Fruit fly (Drosophila melanogaster) whole organism, embryonic: ENCODE results near the gene Cbl.

Experiments used
- Abd-B ChIP-seq: fragments of 200-800 bp; sonication (Bioruptor generic); optimal IDR thresholded peaks from 2 replicates; lab custom pipeline; 2018; ENCODE audit warnings: missing biosample characterization, mild to moderate bottlenecking, missing genetic modification characterization, moderate library complexity
- B-H1 ChIP-seq: fragments of 200-800 bp; sonication (Bioruptor generic); IDR thresholded peaks from 3 replicates; pipeline ENCODE4 v1.3.6; 2022; ENCODE audit warnings: missing biosample characterization, missing genetic modification characterization
- CG10462 ChIP-seq: fragments of 200-800 bp; sonication (Bioruptor generic); optimal IDR thresholded peaks from 2 replicates; lab custom pipeline; 2016; ENCODE audit warnings: missing biosample characterization, missing genetic modification characterization
- CG15696 ChIP-seq: fragments of 200-800 bp; sonication (Bioruptor generic); optimal IDR thresholded peaks from 2 replicates; lab custom pipeline; 2019; ENCODE audit warnings: missing biosample characterization, mild to moderate bottlenecking, missing genetic modification characterization, moderate library complexity
- CG6175 ChIP-seq: fragments of 200-800 bp; sonication (Bioruptor generic); IDR thresholded peaks from 3 replicates; pipeline ENCODE4 v1.3.6; 2022; ENCODE audit warnings: missing biosample characterization, missing genetic modification characterization
- Hr51 ChIP-seq, 2 experiments: fragments of 200-800 bp; sonication (Bioruptor generic); optimal IDR thresholded peaks; 2 replicates in 1 of 2; 3 replicates in 1 of 2; lab custom pipeline; 2016 to 2018; ENCODE audit warnings: missing biosample characterization in 2 of 2, missing genetic modification characterization in 2 of 2, mild to moderate bottlenecking in 1 of 2, moderate library complexity in 1 of 2
- Lim3 ChIP-seq: fragments of 200-800 bp; sonication (Bioruptor generic); IDR thresholded peaks from 2 replicates; pipeline ENCODE4 v1.3.6; 2022; ENCODE audit warnings: missing biosample characterization, missing genetic modification characterization
- bigmax ChIP-seq: fragments of 200-800 bp; sonication (Bioruptor generic); optimal IDR thresholded peaks from 2 replicates; lab custom pipeline; 2018; ENCODE audit warnings: missing biosample characterization, mild to moderate bottlenecking, missing genetic modification characterization
- gsb ChIP-seq: fragments of 200-800 bp; sonication (Bioruptor generic); IDR thresholded peaks from 2 replicates; pipeline ENCODE4 v1.3.6; 2022; ENCODE audit warnings: missing biosample characterization, missing genetic modification characterization
- jumu ChIP-seq: fragments of 200-800 bp; sonication (Bioruptor generic); optimal IDR thresholded peaks from 3 replicates; lab custom pipeline; 2016; ENCODE audit warnings: missing biosample characterization, missing genetic modification characterization
- nom ChIP-seq: fragments of 200-800 bp; sonication (Bioruptor generic); optimal IDR thresholded peaks from 2 replicates; lab custom pipeline; 2017; ENCODE audit warnings: missing biosample characterization, missing genetic modification characterization, mild to moderate bottlenecking, moderate library complexity, missing genetic modification reagents
- pan ChIP-seq, 4 experiments: fragments of >200 bp in 3 of 4; fragments of 200-800 bp in 1 of 4; sonication (Bioruptor generic) in 1 of 4; optimal IDR thresholded peaks in 3 of 4; IDR thresholded peaks in 1 of 4; 2 replicates each; pipeline versions ENCODE4 v1.3.6 to Lab custom; 2017 to 2022; ENCODE audit warnings: missing biosample characterization in 2 of 4, missing genetic modification characterization in 2 of 4, mixed read lengths in 1 of 4
- pho ChIP-seq: fragments of 200-800 bp; sonication (Bioruptor generic); optimal IDR thresholded peaks from 2 replicates; lab custom pipeline; 2016; ENCODE audit warnings: missing biosample characterization, missing genetic modification characterization
- slbo ChIP-seq: fragments of 200-800 bp; sonication (Bioruptor generic); IDR thresholded peaks from 2 replicates; pipeline ENCODE4 v1.3.6; 2022; ENCODE audit warnings: missing biosample characterization, missing genetic modification characterization

DNA sequence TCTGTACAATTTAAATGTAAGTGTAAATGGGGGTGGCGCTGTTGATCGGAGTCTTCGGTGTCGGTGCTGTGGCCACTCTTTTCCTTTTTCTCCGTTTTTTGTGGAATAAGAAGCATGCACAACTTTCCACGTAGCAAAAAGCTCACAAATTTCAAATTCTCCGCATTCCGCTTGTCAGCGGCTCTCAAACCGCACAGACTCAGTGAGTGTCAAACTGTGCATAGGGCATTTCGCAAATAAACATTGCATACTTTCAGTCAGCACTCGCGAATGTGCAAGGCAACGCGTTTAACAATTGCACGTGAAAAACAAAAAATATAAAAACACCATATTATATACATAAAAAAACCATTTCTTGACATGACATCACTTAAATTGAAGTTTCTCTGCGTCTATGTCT is 29.8 kb upstream of the Cbl start:
- TF ChIP-seq slbo (GFP tag; lab: Robert Waterston, UW): no peak
- no peak for TF ChIP-seq nom (GFP tag; lab: Kevin White, UChicago)
- TF ChIP-seq Abd-B (GFP tag; lab: Kevin White, UChicago): no peak
- no peak for TF ChIP-seq pho (GFP tag; lab: Kevin White, UChicago)
- TF ChIP-seq Hr51 (GFP tag; optimal IDR thresholded peaks at IDR 0.05; lab: Kevin White, UChicago): no peak
- no peak for TF ChIP-seq CG15696 (tag; lab: Kevin White, UChicago)
- TF ChIP-seq jumu (GFP tag; lab: Kevin White, UChicago): no peak
- TF ChIP-seq B-H1 (GFP tag; lab: Robert Waterston, UW): no peak
- TF ChIP-seq Lim3: no peak
- no peak for TF ChIP-seq CG6175
- TF ChIP-seq bigmax: no peak
- no peak for TF ChIP-seq pan (optimal IDR thresholded peaks at IDR 0.05; lab: Kevin White, UChicago)
- TF ChIP-seq pan (GFP tag; optimal IDR thresholded peaks at IDR 0.05 in 1 of 2, IDR thresholded peaks at IDR 0.05 in 1 of 2): no peak
- no peak for TF ChIP-seq CG10462 (GFP tag; lab: Kevin White, UChicago)
- no peak for TF ChIP-seq gsb
